Worm (Caenorhabditis elegans): Measurements from ENCODE around the gene cyn-9.

Gene cyn-9

DNA sequence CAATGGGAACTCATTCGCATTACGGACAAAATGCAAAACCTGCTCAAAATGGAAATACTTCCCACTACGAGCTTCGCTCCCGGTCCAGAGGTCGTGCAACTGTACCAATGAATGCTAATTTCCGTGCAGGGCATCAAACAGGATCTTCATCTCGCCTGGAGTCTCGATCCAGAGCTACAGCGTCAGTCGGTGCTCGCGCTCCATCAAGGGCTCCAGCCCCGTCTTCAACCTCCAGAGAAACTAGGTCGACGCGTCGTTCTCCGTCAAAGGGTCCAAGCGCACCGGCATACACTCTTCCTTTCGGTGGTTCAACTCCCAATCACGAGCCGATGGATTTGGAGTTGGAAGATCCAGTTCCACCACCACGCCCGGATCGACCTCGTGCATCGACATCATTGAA, 38.3 kb upstream of the cyn-9 start:
- no peak for TF ChIP-seq ahr-1 (tag; optimal IDR thresholded peaks at IDR 0.05)

DNA sequence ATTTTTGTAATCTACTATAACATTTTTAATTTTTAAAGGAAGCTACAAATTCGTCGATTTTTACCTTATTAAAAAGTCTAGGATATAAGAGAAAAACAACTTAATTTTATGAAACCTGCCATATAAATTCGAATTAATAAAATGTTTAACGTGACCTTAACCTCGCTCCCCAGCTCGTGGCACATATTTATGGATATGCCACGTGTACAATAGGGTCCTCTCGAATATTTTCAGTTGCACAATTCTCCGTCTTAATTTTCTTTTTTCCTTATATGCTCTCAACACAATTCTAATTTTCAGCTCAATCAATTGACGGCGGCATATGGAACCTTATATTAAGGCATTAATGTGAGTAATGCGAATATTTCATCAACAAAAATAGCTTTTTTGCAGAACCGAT, 36.9 kb upstream of the cyn-9 start, which contains the start of gene F34D10.4:
TSS of gene F34D10.4 (plus strand) at position 301 of the 400 bp plus-strand sequence.
- no peak for TF ChIP-seq ceh-34 (tag; optimal IDR thresholded peaks at IDR 0.05)
- TF ChIP-seq madf-2 (tag; optimal IDR thresholded peaks at IDR 0.05), result no peak
- TF ChIP-seq pag-3 (tag; optimal IDR thresholded peaks at IDR 0.05; ENCODE audit: borderline replicate concordance), result no peak
- no peak for TF ChIP-seq fax-1 (tag; optimal IDR thresholded peaks at IDR 0.05)
- TF ChIP-seq hlh-30 (tag; optimal IDR thresholded peaks at IDR 0.05; ENCODE audit: insufficient read depth), result no peak
- no peak for TF ChIP-seq ahr-1 (tag; optimal IDR thresholded peaks at IDR 0.05)
- TF ChIP-seq ceh-6 (GFP tag; optimal IDR thresholded peaks at IDR 0.05), result no peak
- no peak for TF ChIP-seq K09A11.1 (tag; optimal IDR thresholded peaks at IDR 0.05; ENCODE audit: insufficient read depth)
- no peak for TF ChIP-seq zip-5 (tag; optimal IDR thresholded peaks at IDR 0.05)
- no peak for TF ChIP-seq elt-4 (tag; optimal IDR thresholded peaks at IDR 0.05)
- no peak for TF ChIP-seq pax-1 (tag; optimal IDR thresholded peaks at IDR 0.05)
- TF ChIP-seq gmeb-2 (tag; optimal IDR thresholded peaks at IDR 0.05), result no peak
- TF ChIP-seq pat-9 (tag; optimal IDR thresholded peaks at IDR 0.05), result no peak
- no peak for TF ChIP-seq ceh-9 (tag; optimal IDR thresholded peaks at IDR 0.05)

DNA sequence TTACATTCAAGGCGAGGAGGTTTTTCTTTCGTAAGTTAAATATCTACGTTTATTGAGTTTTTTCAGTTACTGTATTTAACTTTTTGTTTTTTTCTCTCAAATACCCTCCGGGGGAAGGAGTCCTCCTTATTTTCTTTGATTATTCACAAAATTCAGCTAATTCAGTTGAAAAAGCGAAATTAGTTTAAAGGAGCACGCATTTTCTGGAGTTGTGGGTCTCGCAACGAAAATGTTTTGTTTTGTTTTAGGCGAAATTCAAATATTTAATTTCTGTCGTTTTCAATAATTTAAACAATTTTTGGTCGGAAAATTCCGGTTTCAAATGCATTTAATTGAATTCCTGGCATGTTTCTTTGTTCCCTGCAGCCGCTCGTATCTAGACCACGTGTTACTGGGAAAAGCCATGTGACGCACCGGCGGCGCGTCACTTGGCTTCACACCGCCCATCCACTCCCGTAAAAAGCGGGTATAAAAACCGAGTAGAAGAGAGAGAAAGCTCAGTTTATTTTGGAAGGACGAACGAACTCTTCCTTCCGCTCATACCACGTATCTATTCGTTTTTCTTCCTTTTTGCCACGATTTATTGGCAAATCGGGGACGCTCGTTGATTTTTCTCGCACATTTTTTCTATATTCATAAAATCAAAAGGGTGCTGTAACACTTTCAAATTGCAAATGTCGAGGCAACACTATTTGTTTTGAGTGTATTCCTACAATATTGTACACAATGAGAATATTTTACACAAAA, 36.2 kb upstream of the cyn-9 start:
- no peak for TF ChIP-seq fkh-6 (tag; optimal IDR thresholded peaks at IDR 0.05)
- TF ChIP-seq ceh-24 (tag; optimal IDR thresholded peaks at IDR 0.05), result no peak
- peak; percentile 69 for TF ChIP-seq hlh-30 (tag; optimal IDR thresholded peaks at IDR 0.05; ENCODE audit: insufficient read depth)
- TF ChIP-seq zip-5 (tag; optimal IDR thresholded peaks at IDR 0.05), result no peak
- peak; percentile 6 for TF ChIP-seq ceh-31 (tag; optimal IDR thresholded peaks at IDR 0.05)

DNA sequence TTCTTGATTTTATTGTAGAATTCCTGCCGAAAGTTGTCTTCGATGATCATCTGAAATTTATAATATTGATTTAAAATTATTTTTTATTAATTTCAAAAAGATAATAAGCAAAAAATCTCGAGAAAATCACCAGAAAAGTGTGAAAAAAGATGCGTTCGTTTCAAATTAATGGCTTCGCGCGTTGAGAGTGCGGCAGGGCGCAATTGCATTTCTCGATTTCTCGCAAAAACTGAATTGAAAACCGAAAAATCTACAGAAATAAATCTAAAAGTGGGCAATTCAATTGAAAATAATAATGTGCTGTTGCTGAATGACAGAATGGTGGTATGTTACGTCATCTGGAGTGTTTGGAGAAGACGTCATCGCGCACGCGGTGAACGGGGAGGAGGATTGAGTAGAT, 35.5 kb upstream of the cyn-9 start, which contains the start of gene evl-18:
TSS of gene evl-18 (minus strand) at position 50 of the 400 bp plus-strand sequence.
- TF ChIP-seq ceh-30 (tag; optimal IDR thresholded peaks at IDR 0.05), result no peak
- TF ChIP-seq hlh-15 (tag; optimal IDR thresholded peaks at IDR 0.05), result no peak
- no peak for TF ChIP-seq zip-5 (tag; optimal IDR thresholded peaks at IDR 0.05)
- no peak for TF ChIP-seq unc-86 (tag; optimal IDR thresholded peaks at IDR 0.05)
- TF ChIP-seq ceh-34 (tag; optimal IDR thresholded peaks at IDR 0.05), result no peak
- TF ChIP-seq T23F11.4 (GFP tag; optimal IDR thresholded peaks at IDR 0.05), result no peak
- no peak for TF ChIP-seq C38D4.7 (GFP tag; optimal IDR thresholded peaks at IDR 0.05)
- TF ChIP-seq unc-3 (GFP tag; conservative IDR thresholded peaks at IDR 0.05), result no peak
- no peak for TF ChIP-seq unc-3 (tag; optimal IDR thresholded peaks at IDR 0.05)
- no peak for TF ChIP-seq ahr-1 (tag; optimal IDR thresholded peaks at IDR 0.05)
- TF ChIP-seq dmd-4 (tag; optimal IDR thresholded peaks at IDR 0.05; ENCODE audit: borderline replicate concordance), result no peak
- no peak for TF ChIP-seq unc-42 (tag; optimal IDR thresholded peaks at IDR 0.05)
- TF ChIP-seq syd-9 (tag; optimal IDR thresholded peaks at IDR 0.05), result no peak
- no peak for TF ChIP-seq tbx-7 (tag; optimal IDR thresholded peaks at IDR 0.05)
- no peak for TF ChIP-seq lin-11 (tag; optimal IDR thresholded peaks at IDR 0.05)
- no peak for TF ChIP-seq pag-3 (tag; optimal IDR thresholded peaks at IDR 0.05; ENCODE audit: borderline replicate concordance)
- no peak for TF ChIP-seq ceh-31 (tag; optimal IDR thresholded peaks at IDR 0.05)

DNA sequence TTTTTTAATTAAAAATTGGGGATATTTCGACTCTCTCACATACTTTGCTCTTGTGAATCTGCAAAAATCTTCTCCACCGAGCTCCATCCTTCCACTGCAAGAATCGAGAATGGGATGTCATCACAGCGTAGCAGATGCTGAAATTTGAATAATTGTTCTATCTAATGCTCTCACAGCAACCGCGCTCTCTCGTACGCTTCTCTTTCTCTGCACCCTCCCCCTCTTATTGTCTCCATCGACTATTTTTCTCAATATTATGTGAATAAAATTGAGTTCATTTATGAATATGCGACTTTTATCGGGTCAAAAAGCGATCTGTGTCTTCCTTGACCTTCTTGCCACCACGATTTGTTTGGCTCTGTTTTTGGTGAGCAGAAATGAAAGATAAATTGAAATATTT, 34.6 kb upstream of the cyn-9 start, which contains the start of gene F34D10.3:
TSS of gene F34D10.3 (plus strand) at position 249 of the 400 bp plus-strand sequence.
- TF ChIP-seq unc-42 (tag; optimal IDR thresholded peaks at IDR 0.05) (peak; percentile 1), hlh-13 (GFP tag; optimal IDR thresholded peaks at IDR 0.05) (no peak)

DNA sequence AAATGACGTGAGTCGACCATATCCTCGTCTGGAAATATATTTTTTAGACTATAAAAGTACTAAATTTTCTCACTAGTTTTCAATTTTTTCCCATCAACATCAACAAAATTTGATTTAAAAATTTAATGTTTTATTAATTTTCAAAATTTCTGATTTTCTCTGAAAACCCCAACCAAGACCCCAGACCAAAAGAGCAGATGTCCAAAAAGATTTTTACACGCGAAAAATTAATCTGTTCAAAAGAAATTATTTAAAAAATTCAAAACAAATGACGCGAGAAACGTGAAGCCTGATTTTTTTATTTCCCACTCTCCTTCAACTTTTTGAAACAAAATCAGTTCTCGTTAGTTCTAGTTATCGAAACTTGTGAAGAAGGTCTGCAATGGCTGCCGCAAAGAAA, 31.0 kb upstream of the cyn-9 start, which contains the start of gene F34D10.8:
TSS of gene F34D10.8 (plus strand) at position 301 of the 400 bp plus-strand sequence.
- TF ChIP-seq ceh-48 (tag; optimal IDR thresholded peaks at IDR 0.05) (no peak), elt-4 (tag; optimal IDR thresholded peaks at IDR 0.05) (no peak), pag-3 (tag; optimal IDR thresholded peaks at IDR 0.05; ENCODE audit: borderline replicate concordance) (no peak), tbx-7 (tag; optimal IDR thresholded peaks at IDR 0.05) (no peak), dmd-4 (tag; optimal IDR thresholded peaks at IDR 0.05; ENCODE audit: borderline replicate concordance) (no peak)

Data from whole organism, late embryonic.